Fruit fly (Drosophila melanogaster) whole organism: ENCODE results near the gene armi.

Source experiments
- Dll ChIP-seq: fragments of >200 bp; optimal IDR thresholded peaks from 2 replicates; lab custom pipeline; 2017
- EcR ChIP-seq, 2 experiments: fragments of >200 bp; optimal IDR thresholded peaks; 2 replicates each; lab custom pipeline; 2017; ENCODE audit warnings: missing biosample characterization in 2 of 2, missing genetic modification characterization in 2 of 2, missing genetic modification reagents in 2 of 2
- pan ChIP-seq: fragments of >200 bp; optimal IDR thresholded peaks from 2 replicates; lab custom pipeline; 2017

DNA sequence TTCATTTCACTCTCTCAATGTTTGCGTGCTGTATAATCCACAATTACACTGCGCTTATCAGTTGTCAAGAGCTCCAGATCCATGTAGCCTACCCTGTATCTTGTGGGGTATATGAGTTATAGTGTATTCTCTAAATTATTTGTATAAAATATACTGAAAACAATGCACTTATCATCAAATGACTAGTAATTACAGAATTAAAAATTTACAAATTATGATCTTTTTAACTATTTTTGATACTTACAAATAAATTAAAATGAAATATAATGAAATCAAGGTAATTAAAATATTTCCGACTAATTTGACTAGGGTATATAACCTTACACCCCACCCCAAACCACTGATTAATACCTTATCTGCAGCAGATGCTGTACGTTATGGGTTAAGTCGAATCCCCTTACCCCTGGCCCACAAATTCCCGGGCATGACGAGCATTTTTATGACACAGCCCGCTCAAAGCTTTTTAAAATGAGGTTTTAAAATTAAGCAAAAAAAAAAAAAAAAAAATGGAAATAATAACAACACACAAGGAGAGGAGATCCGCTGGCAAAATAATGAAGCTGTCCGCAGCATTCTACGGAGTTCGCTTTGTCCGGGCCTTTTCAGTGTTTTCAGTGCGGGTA is 24.1 kb downstream of the armi start:
- TF ChIP-seq pan (peak; percentile 47), EcR (GFP tag; optimal IDR thresholded peaks at IDR 0.05; lab: Kevin White, UChicago) (no peak), Dll (lab: Kevin White, UChicago) (no peak)
